Fruit fly (Drosophila melanogaster): ENCODE results near the gene bou.

Gene bou

DNA sequence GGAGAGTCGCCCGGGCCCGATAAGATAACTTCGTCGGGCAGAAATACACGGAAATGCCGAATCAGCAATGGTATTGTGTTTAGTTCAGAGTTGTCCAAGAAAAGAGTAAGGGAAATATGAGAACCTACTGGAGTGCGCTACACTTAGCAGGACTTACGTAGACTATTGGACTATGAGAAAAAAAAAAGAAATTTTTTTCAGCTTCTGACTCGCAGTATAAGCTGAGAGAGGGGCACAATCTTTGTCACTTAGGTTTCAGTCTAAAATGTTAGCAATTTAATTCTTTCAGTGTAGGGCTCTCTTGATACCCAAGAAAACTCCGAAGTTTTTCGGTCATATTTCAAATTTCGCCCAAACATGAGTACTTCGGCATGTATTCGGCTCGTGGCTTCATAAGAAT lies 7.5 kb downstream of the bou start (continued):
- TF ChIP-seq HmgD (GFP tag; optimal IDR thresholded peaks at IDR 0.05): peak; percentile 34
- no peak for TF ChIP-seq CG9437 (GFP tag; optimal IDR thresholded peaks at IDR 0.05)
- peak; percentile 55 for TF ChIP-seq CG2712 (tag; optimal IDR thresholded peaks at IDR 0.05)
- TF ChIP-seq CG6683 (GFP tag; optimal IDR thresholded peaks at IDR 0.05): peak; percentile 8
- TF ChIP-seq sisA (GFP tag; IDR thresholded peaks at IDR 0.05): peak; percentile 76
- peak; percentile 39; the same call in 1 of the 2 replicates for TF ChIP-seq Gsc (GFP tag; IDR thresholded peaks at IDR 0.05)
- TF ChIP-seq HHEX (GFP tag; optimal IDR thresholded peaks at IDR 0.05): peak; percentile 49
- no peak for TF ChIP-seq Hmx (GFP tag; optimal IDR thresholded peaks at IDR 0.05)
- TF ChIP-seq toy (GFP tag; IDR thresholded peaks at IDR 0.05): no peak
- TF ChIP-seq org-1 (GFP tag; optimal IDR thresholded peaks at IDR 0.05): peak; percentile 57
- TF ChIP-seq Taf1 (GFP tag; IDR thresholded peaks at IDR 0.05): peak; percentile 66; the same call in 1 of the 2 replicates
- peak; percentile 64 for TF ChIP-seq phol (tag; optimal IDR thresholded peaks at IDR 0.05)
- TF ChIP-seq CG4707 (GFP tag; optimal IDR thresholded peaks at IDR 0.05): no peak
- peak; percentile 6 for TF ChIP-seq exex (tag; optimal IDR thresholded peaks at IDR 0.05)
- no peak for TF ChIP-seq MESR4 (GFP tag; optimal IDR thresholded peaks at IDR 0.05)
- peak; percentile 71 for TF ChIP-seq ara (GFP tag; IDR thresholded peaks at IDR 0.05)
- TF ChIP-seq Opbp (GFP tag; IDR thresholded peaks at IDR 0.05; ENCODE audit: partially characterized antibody): no peak
- TF ChIP-seq CG34224 (GFP tag; IDR thresholded peaks at IDR 0.05; ENCODE audit: partially characterized antibody): no peak
- TF ChIP-seq al (GFP tag; IDR thresholded peaks at IDR 0.05): peak; percentile 52; the same call in 1 of the 2 replicates
- TF ChIP-seq Optix (GFP tag; IDR thresholded peaks at IDR 0.05): peak; percentile 66; the same call in 1 of the 3 replicates
- TF ChIP-seq E2f2 (GFP tag; IDR thresholded peaks at IDR 0.05): peak; percentile 59; the same call in 1 of the 2 replicates
- peak; percentile 49 for TF ChIP-seq CG15011 (GFP tag; optimal IDR thresholded peaks at IDR 0.05)
- peak; percentile 64 for TF ChIP-seq CG10979 (tag; optimal IDR thresholded peaks at IDR 0.05)
- no peak for TF ChIP-seq CG2129 (GFP tag; IDR thresholded peaks at IDR 0.05; ENCODE audit: partially characterized antibody)
- TF ChIP-seq Rfx (GFP tag; IDR thresholded peaks at IDR 0.05): peak; percentile 88
- no peak for TF ChIP-seq Nf-YC (tag; optimal IDR thresholded peaks at IDR 0.05)
- TF ChIP-seq Camta (GFP tag; optimal IDR thresholded peaks at IDR 0.05): peak; percentile 24
- TF ChIP-seq shn (GFP tag; optimal IDR thresholded peaks at IDR 0.05): peak; percentile 76
- peak; percentile 70 for TF ChIP-seq CG7786 (GFP tag; optimal IDR thresholded peaks at IDR 0.05)
- TF ChIP-seq Sox102F (GFP tag; optimal IDR thresholded peaks at IDR 0.05): peak; percentile 76
- TF ChIP-seq chif (GFP tag; optimal IDR thresholded peaks at IDR 0.05): peak; percentile 68 to 71
- peak; percentile 95 for TF ChIP-seq Med (GFP tag)
- peak; percentile 44 for TF ChIP-seq CG15601 (tag; optimal IDR thresholded peaks at IDR 0.05)
- TF ChIP-seq CG11398 (GFP tag; optimal IDR thresholded peaks at IDR 0.05): peak; percentile 53
- peak; percentile 18 for TF ChIP-seq BtbVII (GFP tag; optimal IDR thresholded peaks at IDR 0.05)
- peak; percentile 20 for TF ChIP-seq CG15696 (tag; optimal IDR thresholded peaks at IDR 0.05)
- peak; percentile 23 for TF ChIP-seq gcm (GFP tag; optimal IDR thresholded peaks at IDR 0.05)
- TF ChIP-seq Rx (GFP tag; IDR thresholded peaks at IDR 0.05): peak; percentile 82
- TF ChIP-seq slou (GFP tag; optimal IDR thresholded peaks at IDR 0.05): no peak
- peak; percentile 74 for TF ChIP-seq Xbp1 (GFP tag; optimal IDR thresholded peaks at IDR 0.05)
- TF ChIP-seq CG12104 (GFP tag; optimal IDR thresholded peaks at IDR 0.05): peak; percentile 35
- peak in 1 of 2 experiments; percentile 24 for TF ChIP-seq Eip74EF (GFP tag; optimal IDR thresholded peaks at IDR 0.05)
- peak; percentile 72 for TF ChIP-seq NC2β (GFP tag; optimal IDR thresholded peaks at IDR 0.05)
- peak in 1 of 2 experiments; percentile 35 for TF ChIP-seq Trl (optimal IDR thresholded peaks at IDR 0.05)
- peak; percentile 46 for TF ChIP-seq Trl (GFP tag; optimal IDR thresholded peaks at IDR 0.05)
- TF ChIP-seq CG34422 (GFP tag; IDR thresholded peaks at IDR 0.05): peak; percentile 86
- TF ChIP-seq pum (GFP tag; optimal IDR thresholded peaks at IDR 0.05): peak; percentile 59
- TF ChIP-seq CG7839 (tag; optimal IDR thresholded peaks at IDR 0.05): peak; percentile 83
- no peak for TF ChIP-seq CG4360 (GFP tag; IDR thresholded peaks at IDR 0.05)
- TF ChIP-seq CG4820 (GFP tag; optimal IDR thresholded peaks at IDR 0.05): peak; percentile 63
- peak; percentile 48 for TF ChIP-seq crc (GFP tag; optimal IDR thresholded peaks at IDR 0.05)
